Fruit fly (Drosophila melanogaster): Measurements from ENCODE around the gene AkhR.
A peak's percentile ranks its signal among the peaks of the same experiment; 100 is the strongest.

Gene AkhR

dm6 chr2L:6683992-6684882 is 31.7 kb downstream of the AkhR start, which contains the start of gene Nhe3 (continued):
- TF ChIP-seq tap (tag; optimal IDR thresholded peaks at IDR 0.05) (no peak), CG2129 (GFP tag; IDR thresholded peaks at IDR 0.05; ENCODE audit: partially characterized antibody) (no peak), CG16813 (GFP tag; IDR thresholded peaks at IDR 0.05; ENCODE audit: partially characterized antibody) (peak; percentile 59; the same call in 1 of the 3 replicates), E2f1 (GFP tag; IDR thresholded peaks at IDR 0.05) (peak; percentile 71), Fer2 (tag; optimal IDR thresholded peaks at IDR 0.05) (peak; percentile 41), kay (GFP tag; optimal IDR thresholded peaks at IDR 0.05) (peak; percentile 74), Mrtf (GFP tag; IDR thresholded peaks at IDR 0.05) (peak; percentile 65; the same call in 2 of the 3 replicates), CG4328 (GFP tag; optimal IDR thresholded peaks at IDR 0.05) (peak; percentile 69), CG3838 (GFP tag; optimal IDR thresholded peaks at IDR 0.05) (peak; percentile 45), CG8089 (GFP tag; optimal IDR thresholded peaks at IDR 0.05) (peak; percentile 51), ken (GFP tag; IDR thresholded peaks at IDR 0.05) (peak; percentile 78), CG4820 (GFP tag; optimal IDR thresholded peaks at IDR 0.05) (peak; percentile 75), sisA (GFP tag; IDR thresholded peaks at IDR 0.05) (peak; percentile 84), CG11504 (tag; optimal IDR thresholded peaks at IDR 0.05) (no peak), CG11456 (GFP tag; IDR thresholded peaks at IDR 0.05) (peak; percentile 87), gt (GFP tag; IDR thresholded peaks at IDR 0.05) (peak; percentile 42; the same call in 1 of the 2 replicates), CG5953 (GFP tag; IDR thresholded peaks at IDR 0.05) (peak; percentile 55), sqz (GFP tag; optimal IDR thresholded peaks at IDR 0.05) (peak; percentile 74), cg (GFP tag; optimal IDR thresholded peaks at IDR 0.05) (no peak), CG15269 (tag; optimal IDR thresholded peaks at IDR 0.05) (no peak), ftz-f1 (GFP tag; optimal IDR thresholded peaks at IDR 0.05) (no peak), wek (GFP tag; optimal IDR thresholded peaks at IDR 0.05) (no peak), CG2199 (GFP tag; IDR thresholded peaks at IDR 0.05) (peak; percentile 70; the same call in 1 of the 3 replicates), CG17568 (GFP tag; optimal IDR thresholded peaks at IDR 0.05) (peak; percentile 70), Max (GFP tag; optimal IDR thresholded peaks at IDR 0.05) (peak; percentile 86), CG7963 (GFP tag; IDR thresholded peaks at IDR 0.05; ENCODE audit: partially characterized antibody) (0 out of 3 replicates have a peak, but pooled peaks have one; percentile 12), MESR4 (GFP tag; optimal IDR thresholded peaks at IDR 0.05) (peak; percentile 75), CG6654 (GFP tag; optimal IDR thresholded peaks at IDR 0.05) (peak; percentile 40), al (GFP tag; IDR thresholded peaks at IDR 0.05) (peak; percentile 82), Gug (GFP tag; IDR thresholded peaks at IDR 0.05) (peak; percentile 74), Eip74EF (GFP tag; optimal IDR thresholded peaks at IDR 0.05) (peak in 1 of 2 experiments; percentile 49), wor (GFP tag; IDR thresholded peaks at IDR 0.05) (peak; percentile 72), insv (GFP tag; optimal IDR thresholded peaks at IDR 0.05) (peak in 1 of 2 experiments; percentile 29), gce (GFP tag; IDR thresholded peaks at IDR 0.05) (peak; percentile 71; the same call in 1 of the 3 replicates), CG10462 (GFP tag; optimal IDR thresholded peaks at IDR 0.05) (peak; percentile 60), CG3281 (GFP tag; optimal IDR thresholded peaks at IDR 0.05) (peak; percentile 74), gem (tag; optimal IDR thresholded peaks at IDR 0.05) (peak; percentile 87), corto (GFP tag; optimal IDR thresholded peaks at IDR 0.05) (no peak), sug (tag; optimal IDR thresholded peaks at IDR 0.05) (peak; percentile 78), CG34224 (GFP tag; IDR thresholded peaks at IDR 0.05; ENCODE audit: partially characterized antibody) (peak; percentile 46), hth (optimal IDR thresholded peaks at IDR 0.05) (no peak), ERR (GFP tag; optimal IDR thresholded peaks at IDR 0.05) (peak; percentile 67), CG16815 (GFP tag; optimal IDR thresholded peaks at IDR 0.05) (peak; percentile 74), vfl (GFP tag; optimal IDR thresholded peaks at IDR 0.05) (peak; percentile 81), yki (optimal IDR thresholded peaks at IDR 0.05) (no peak), Hr51 (GFP tag; optimal IDR thresholded peaks at IDR 0.05) (peak; percentile 32 to 82), CG8478 (optimal IDR thresholded peaks at IDR 0.05) (no peak), her (GFP tag; optimal IDR thresholded peaks at IDR 0.05) (peak; percentile 37)

All from whole organism, embryonic.